Worm (Caenorhabditis elegans): Measurements from ENCODE around the gene gtr-1.

gtr-1 gene

ce11 chrX:827502-827901 lies 24.9 kb downstream of the gtr-1 start (continued):
- TF ChIP-seq egl-27 (tag; optimal IDR thresholded peaks at IDR 0.05) (no peak), elt-2 (tag; optimal IDR thresholded peaks at IDR 0.05) (peak; percentile 10), ceh-82 (tag; optimal IDR thresholded peaks at IDR 0.05) (no peak), R02D3.7 (tag; optimal IDR thresholded peaks at IDR 0.05) (no peak), aly-2 (tag; optimal IDR thresholded peaks at IDR 0.05) (no peak), ama-1 (optimal IDR thresholded peaks at IDR 0.05) (no peak), egl-5 (tag; optimal IDR thresholded peaks at IDR 0.05) (peak; percentile 60)

ce11 chrX:828603-829002 lies 26.0 kb downstream of the gtr-1 start, which contains the start of gene wdr-54:
wdr-54 (plus strand) TSS chrX:828903.
- TF ChIP-seq nhr-77 (tag; optimal IDR thresholded peaks at IDR 0.05) = no peak
- TF ChIP-seq nhr-12 (tag; optimal IDR thresholded peaks at IDR 0.05) = no peak

ce11 chrX:830185-830584 lies 27.6 kb downstream of the gtr-1 start:
- TF ChIP-seq nhr-23 (tag; optimal IDR thresholded peaks at IDR 0.05) (no peak), jun-1 (tag; optimal IDR thresholded peaks at IDR 0.05) (no peak), aly-2 (tag; optimal IDR thresholded peaks at IDR 0.05) (no peak), pqm-1 (tag; optimal IDR thresholded peaks at IDR 0.05) (no peak), elt-1 (tag; optimal IDR thresholded peaks at IDR 0.05) (no peak), eor-1 (tag; optimal IDR thresholded peaks at IDR 0.05) (no peak), lsy-12 (tag; optimal IDR thresholded peaks at IDR 0.05) (no peak), zag-1 (tag; optimal IDR thresholded peaks at IDR 0.05) (no peak), egl-27 (tag; optimal IDR thresholded peaks at IDR 0.05) (no peak), mdl-1 (tag; optimal IDR thresholded peaks at IDR 0.05) (no peak), ztf-11 (tag; optimal IDR thresholded peaks at IDR 0.05) (no peak), nhr-11 (tag; optimal IDR thresholded peaks at IDR 0.05) (no peak), nhr-76 (tag; optimal IDR thresholded peaks at IDR 0.05) (no peak), nhr-25 (tag; optimal IDR thresholded peaks at IDR 0.05) (no peak), nfya-1 (tag; optimal IDR thresholded peaks at IDR 0.05; ENCODE audit: insufficient read depth) (no peak), sea-2 (GFP tag; optimal IDR thresholded peaks at IDR 0.05) (no peak), egl-5 (tag; optimal IDR thresholded peaks at IDR 0.05) (no peak), nhr-28 (tag; optimal IDR thresholded peaks at IDR 0.05) (no peak)

- no peak for TF ChIP-seq egl-5 (tag; optimal IDR thresholded peaks at IDR 0.05)
- no peak for TF ChIP-seq nhr-28 (tag; optimal IDR thresholded peaks at IDR 0.05)
- TF ChIP-seq mdl-1 (tag; optimal IDR thresholded peaks at IDR 0.05) = no peak
- no peak for TF ChIP-seq ztf-4 (tag; optimal IDR thresholded peaks at IDR 0.05)
- no peak for TF ChIP-seq nhr-237 (tag; optimal IDR thresholded peaks at IDR 0.05)
- no peak for TF ChIP-seq mml-1 (tag; optimal IDR thresholded peaks at IDR 0.05)
- TF ChIP-seq snpc-4 (tag; optimal IDR thresholded peaks at IDR 0.05) = no peak
- no peak for TF ChIP-seq nhr-43 (tag; optimal IDR thresholded peaks at IDR 0.05; ENCODE audit: poor library complexity, severe bottlenecking)
Measured at ce11 chrX:834478-834877, 31.9 kb downstream of the gtr-1 start, which contains the start of gene F39H12.1. F39H12.1 (plus strand) TSS chrX:834778.

ce11 chrX:841393-841792 lies 38.8 kb downstream of the gtr-1 start, which contains the start of gene F39H12.3:
F39H12.3 (minus strand) TSS chrX:841493.
- TF ChIP-seq ceh-82 (tag; optimal IDR thresholded peaks at IDR 0.05) = no peak
- no peak for TF ChIP-seq nfya-1 (tag; optimal IDR thresholded peaks at IDR 0.05; ENCODE audit: insufficient read depth)
- TF ChIP-seq R02D3.7 (tag; optimal IDR thresholded peaks at IDR 0.05) = no peak
- no peak for TF ChIP-seq pqm-1 (tag; optimal IDR thresholded peaks at IDR 0.05)
- no peak for TF ChIP-seq nhr-12 (tag; optimal IDR thresholded peaks at IDR 0.05)
- no peak for TF ChIP-seq lsy-12 (tag; optimal IDR thresholded peaks at IDR 0.05)

- TF ChIP-seq ama-1 (optimal IDR thresholded peaks at IDR 0.05) (no peak), ceh-16 (tag; optimal IDR thresholded peaks at IDR 0.05) (no peak), eor-1 (tag; optimal IDR thresholded peaks at IDR 0.05) (no peak), lsy-12 (tag; optimal IDR thresholded peaks at IDR 0.05) (no peak), fos-1 (tag; optimal IDR thresholded peaks at IDR 0.05) (no peak), nhr-43 (tag; optimal IDR thresholded peaks at IDR 0.05; ENCODE audit: poor library complexity, severe bottlenecking) (no peak), nfya-1 (tag; optimal IDR thresholded peaks at IDR 0.05; ENCODE audit: insufficient read depth) (peak; percentile 23)
Measured at ce11 chrX:844649-845048, 42.1 kb downstream of the gtr-1 start.
